Worm (Caenorhabditis elegans) whole organism, L4 larva: ENCODE results near the gene str-161.

Experiments
- ceh-82 ChIP-seq: sonication (generic microtip); optimal IDR thresholded peaks from 2 replicates; lab custom pipeline; 2017; ENCODE audit warnings: missing biosample characterization, missing genetic modification characterization
- nhr-77 ChIP-seq: fragments of 150-350 bp; optimal IDR thresholded peaks from 2 replicates; lab custom pipeline; 2014; ENCODE audit warnings: missing biosample characterization, missing genetic modification characterization
- snpc-4 ChIP-seq: fragments of 150-350 bp; optimal IDR thresholded peaks from 2 replicates; lab custom pipeline; 2014; ENCODE audit warnings: missing biosample characterization, missing genetic modification characterization
- unc-62 ChIP-seq, 3 experiments: fragments of 150-350 bp in 1 of 3; sonication (generic microtip); optimal IDR thresholded peaks in 2 of 3; peaks in 1 of 3; 1 replicate in 1 of 3; 2 replicates in 2 of 3; lab custom pipeline; 2014 to 2017; ENCODE audit warnings: missing biosample characterization in 3 of 3, missing genetic modification characterization in 3 of 3, missing genetic modification reagents in 3 of 3, missing genotype in 1 of 3
- ztf-11 ChIP-seq: fragments of 150-350 bp; optimal IDR thresholded peaks from 2 replicates; lab custom pipeline; 2014; ENCODE audit warnings: missing biosample characterization, missing genetic modification characterization

ce11 chrIV:4903961-4904360, at the start of gene str-161:
- TF ChIP-seq snpc-4 = no peak
- no peak for TF ChIP-seq unc-62 (GFP tag; optimal IDR thresholded peaks at IDR 0.05 in 1 of 2; lab: Kevin White, UChicago)
- TF ChIP-seq unc-62 (tag; optimal IDR thresholded peaks at IDR 0.05; lab: Kevin White, UChicago) = no peak
- TF ChIP-seq ceh-82 (tag; lab: Kevin White, UChicago) = no peak
- no peak for TF ChIP-seq nhr-77 (tag; lab: Kevin White, UChicago)
- no peak for TF ChIP-seq ztf-11 (tag; lab: Kevin White, UChicago)
